Fruit fly (Drosophila melanogaster): ENCODE results near the gene pum.

pum gene

dm6 chr3R:9039448-9039847 is 198.0 kb downstream of the pum start, which contains the start of gene neur (continued):
- TF ChIP-seq zen2 (GFP tag; IDR thresholded peaks at IDR 0.05; ENCODE audit: partially characterized antibody) (peak; percentile 56; the same call in 1 of the 3 replicates), sob (GFP tag; IDR thresholded peaks at IDR 0.05) (no peak), ERR (GFP tag; optimal IDR thresholded peaks at IDR 0.05) (no peak), en (GFP tag; optimal IDR thresholded peaks at IDR 0.05) (no peak), HLH54F (GFP tag; optimal IDR thresholded peaks at IDR 0.05) (peak; percentile 17), sima (GFP tag; optimal IDR thresholded peaks at IDR 0.05) (no peak), esg (GFP tag; conservative IDR thresholded peaks at IDR 0.05) (no peak), vfl (GFP tag; optimal IDR thresholded peaks at IDR 0.05) (no peak), CG9437 (GFP tag; optimal IDR thresholded peaks at IDR 0.05) (no peak), CG11504 (tag; optimal IDR thresholded peaks at IDR 0.05) (no peak), Rfx (GFP tag; IDR thresholded peaks at IDR 0.05) (peak; percentile 35), tap (tag; optimal IDR thresholded peaks at IDR 0.05) (no peak), CG30020 (tag; optimal IDR thresholded peaks at IDR 0.05) (peak; percentile 38), B-H1 (GFP tag; IDR thresholded peaks at IDR 0.05) (no peak), jigr1 (GFP tag; IDR thresholded peaks at IDR 0.05) (no peak), chif (GFP tag; optimal IDR thresholded peaks at IDR 0.05) (peak in 1 of 2 experiments; percentile 3), CG11085 (GFP tag; IDR thresholded peaks at IDR 0.05) (no peak), CG13287 (GFP tag; IDR thresholded peaks at IDR 0.05; ENCODE audit: partially characterized antibody) (peak; percentile 78), Pdp1 (GFP tag; optimal IDR thresholded peaks at IDR 0.05) (peak in 1 of 2 experiments; percentile 47), Dip3 (GFP tag; optimal IDR thresholded peaks at IDR 0.05) (no peak), CG4424 (GFP tag; optimal IDR thresholded peaks at IDR 0.05) (peak; percentile 1), CG3065 (GFP tag; optimal IDR thresholded peaks at IDR 0.05) (no peak), maf-S (GFP tag; optimal IDR thresholded peaks at IDR 0.05) (no peak), CG15601 (tag; optimal IDR thresholded peaks at IDR 0.05) (peak; percentile 50), Drgx (GFP tag; IDR thresholded peaks at IDR 0.05) (no peak), Lim3 (GFP tag; IDR thresholded peaks at IDR 0.05) (no peak), Taf1 (GFP tag; IDR thresholded peaks at IDR 0.05) (no peak), CG18599 (GFP tag; optimal IDR thresholded peaks at IDR 0.05) (peak; percentile 4), CG34422 (GFP tag; IDR thresholded peaks at IDR 0.05) (peak; percentile 54; the same call in 1 of the 3 replicates), klu (GFP tag; IDR thresholded peaks at IDR 0.05) (no peak), Hsf (GFP tag; optimal IDR thresholded peaks at IDR 0.05) (peak; percentile 53), CrebB (tag; optimal IDR thresholded peaks at IDR 0.05) (peak; percentile 18), ase (GFP tag; IDR thresholded peaks at IDR 0.05) (no peak), fd64A (GFP tag; optimal IDR thresholded peaks at IDR 0.05) (no peak), salm (tag; optimal IDR thresholded peaks at IDR 0.05) (no peak), trh (GFP tag; optimal IDR thresholded peaks at IDR 0.05) (no peak), Hr3 (GFP tag; optimal IDR thresholded peaks at IDR 0.05) (no peak), CG8281 (tag; optimal IDR thresholded peaks at IDR 0.05) (no peak), pb (GFP tag; optimal IDR thresholded peaks at IDR 0.05) (no peak), CG1832 (GFP tag; optimal IDR thresholded peaks at IDR 0.05) (no peak), gro (GFP tag; optimal IDR thresholded peaks at IDR 0.05) (peak; percentile 35), az2 (GFP tag; optimal IDR thresholded peaks at IDR 0.05) (no peak), CG31441 (GFP tag; IDR thresholded peaks at IDR 0.05) (peak; percentile 90), cwo (GFP tag; optimal IDR thresholded peaks at IDR 0.05) (no peak), luna (GFP tag; optimal IDR thresholded peaks at IDR 0.05) (no peak), CG3407 (GFP tag; optimal IDR thresholded peaks at IDR 0.05) (peak; percentile 0), CG11247 (GFP tag; IDR thresholded peaks at IDR 0.05) (no peak), prd (optimal IDR thresholded peaks at IDR 0.05) (no peak), prd (GFP tag; IDR thresholded peaks at IDR 0.05) (no peak), inv (GFP tag; IDR thresholded peaks at IDR 0.05; ENCODE audit: partially characterized antibody) (peak; percentile 65), CG10979 (tag; optimal IDR thresholded peaks at IDR 0.05) (no peak), CG2129 (GFP tag; IDR thresholded peaks at IDR 0.05; ENCODE audit: partially characterized antibody) (peak; percentile 36)
